Worm (Caenorhabditis elegans) whole organism, late embryonic: ENCODE results near the gene fipr-16.

ENCODE experiments used
- C08G9.2 ChIP-seq: sonication (generic microtip); optimal IDR thresholded peaks from 2 replicates; lab custom pipeline; 2016; ENCODE audit warnings: mild to moderate bottlenecking, missing genetic modification characterization, moderate library complexity, missing compliant biosample characterization
- C38D4.7 ChIP-seq: fragments of 200-800 bp; sonication (Bioruptor generic); optimal IDR thresholded peaks from 2 replicates; lab custom pipeline; 2018; ENCODE audit warnings: mild to moderate bottlenecking, missing genetic modification characterization, moderate library complexity, missing compliant biosample characterization
- F13H6.1 ChIP-seq: sonication (generic microtip); optimal IDR thresholded peaks from 2 replicates; lab custom pipeline; 2016; ENCODE audit warnings: missing genetic modification characterization, missing compliant biosample characterization
- T23F11.4 ChIP-seq: fragments of 200-800 bp; sonication (Bioruptor generic); optimal IDR thresholded peaks from 2 replicates; lab custom pipeline; 2018; ENCODE audit warnings: mild to moderate bottlenecking, missing genetic modification characterization, missing compliant biosample characterization
- ahr-1 ChIP-seq: sonication (generic microtip); optimal IDR thresholded peaks from 2 replicates; lab custom pipeline; 2016; ENCODE audit warnings: missing genetic modification characterization, missing compliant biosample characterization
- ama-1 ChIP-seq: fragments of 150-350 bp; optimal IDR thresholded peaks from 2 replicates; lab custom pipeline; 2014
- ceh-14 ChIP-seq: sonication (generic microtip); optimal IDR thresholded peaks from 2 replicates; lab custom pipeline; 2016; ENCODE audit warnings: missing genotype, missing genetic modification characterization, missing compliant biosample characterization
- ceh-2 ChIP-seq: sonication (generic microtip); optimal IDR thresholded peaks from 2 replicates; lab custom pipeline; 2016; ENCODE audit warnings: missing genotype, missing genetic modification characterization, missing compliant biosample characterization
- ceh-24 ChIP-seq: sonication (generic microtip); optimal IDR thresholded peaks from 2 replicates; lab custom pipeline; 2016; ENCODE audit warnings: mild to moderate bottlenecking, missing genetic modification characterization, missing compliant biosample characterization
- ceh-31 ChIP-seq: sonication (generic microtip); optimal IDR thresholded peaks from 2 replicates; lab custom pipeline; 2016; ENCODE audit warnings: missing genetic modification characterization, missing compliant biosample characterization
- ceh-45 ChIP-seq: fragments of 200-800 bp; sonication (Bioruptor generic); IDR thresholded peaks from 2 replicates; pipeline ENCODE4 v1.3.6; 2022; ENCODE audit warnings: missing genetic modification reagents, missing genetic modification characterization, missing compliant biosample characterization
- ceh-48 ChIP-seq: sonication (generic microtip); optimal IDR thresholded peaks from 2 replicates; lab custom pipeline; 2016; ENCODE audit warnings: missing genetic modification characterization, inconsistent platforms, missing compliant biosample characterization
- ceh-9 ChIP-seq: sonication (generic microtip); optimal IDR thresholded peaks from 2 replicates; lab custom pipeline; 2016; ENCODE audit warnings: mild to moderate bottlenecking, missing genetic modification characterization, inconsistent platforms, missing compliant biosample characterization
- che-1 ChIP-seq: sonication (generic microtip); optimal IDR thresholded peaks from 2 replicates; lab custom pipeline; 2016; ENCODE audit warnings: mild to moderate bottlenecking, missing genetic modification characterization, missing compliant biosample characterization
- dmd-4 ChIP-seq: sonication (generic microtip); optimal IDR thresholded peaks from 2 replicates; lab custom pipeline; 2016; ENCODE audit warnings: borderline replicate concordance, missing genetic modification characterization, missing compliant biosample characterization
- elt-4 ChIP-seq: sonication (generic microtip); optimal IDR thresholded peaks from 2 replicates; lab custom pipeline; 2016; ENCODE audit warnings: missing genetic modification characterization, missing compliant biosample characterization
- ets-4 ChIP-seq: sonication (generic microtip); optimal IDR thresholded peaks from 2 replicates; lab custom pipeline; 2016; ENCODE audit warnings: missing genetic modification characterization, missing compliant biosample characterization
- eyg-1 ChIP-seq: sonication (generic microtip); optimal IDR thresholded peaks from 2 replicates; lab custom pipeline; 2016; ENCODE audit warnings: missing genotype, missing genetic modification characterization, missing compliant biosample characterization
- fax-1 ChIP-seq: sonication (generic microtip); optimal IDR thresholded peaks from 2 replicates; lab custom pipeline; 2016; ENCODE audit warnings: missing genotype, missing genetic modification characterization, missing compliant biosample characterization
- fkh-6 ChIP-seq: sonication (generic microtip); optimal IDR thresholded peaks from 2 replicates; lab custom pipeline; 2016; ENCODE audit warnings: missing genetic modification characterization, missing compliant biosample characterization
- hlh-13 ChIP-seq: fragments of 200-800 bp; sonication (Bioruptor generic); optimal IDR thresholded peaks from 2 replicates; lab custom pipeline; 2018; ENCODE audit warnings: mild to moderate bottlenecking, missing genetic modification characterization, missing compliant biosample characterization
- hlh-30 ChIP-seq: sonication (generic microtip); optimal IDR thresholded peaks from 2 replicates; lab custom pipeline; 2017; ENCODE audit warnings: antibody characterized with exemption, missing genetic modification characterization, missing compliant biosample characterization; ENCODE audit not compliant: insufficient read depth
- hlh-8 ChIP-seq: sonication (generic microtip); optimal IDR thresholded peaks from 2 replicates; lab custom pipeline; 2016; ENCODE audit warnings: missing genotype, missing genetic modification characterization, missing compliant biosample characterization
- lim-6 ChIP-seq: sonication (generic microtip); optimal IDR thresholded peaks from 2 replicates; lab custom pipeline; 2016; ENCODE audit warnings: missing genetic modification characterization, missing compliant biosample characterization
- lin-11 ChIP-seq: fragments of 200-800 bp; sonication (Bioruptor generic); optimal IDR thresholded peaks from 2 replicates; lab custom pipeline; 2018; ENCODE audit warnings: mild to moderate bottlenecking, missing genetic modification characterization, missing compliant biosample characterization
- madf-2 ChIP-seq: sonication (generic microtip); optimal IDR thresholded peaks from 2 replicates; lab custom pipeline; 2017; ENCODE audit warnings: missing genetic modification characterization, missing compliant biosample characterization
- nfya-1 ChIP-seq: sonication (generic microtip); optimal IDR thresholded peaks from 2 replicates; lab custom pipeline; 2017; ENCODE audit warnings: missing genetic modification characterization, mild to moderate bottlenecking, missing compliant biosample characterization, antibody characterized with exemption, moderate library complexity
- nhr-11 ChIP-seq: fragments of 150-350 bp; optimal IDR thresholded peaks from 2 replicates; lab custom pipeline; 2014; ENCODE audit warnings: missing biosample characterization, missing genetic modification characterization
- nhr-232 ChIP-seq: sonication (generic microtip); optimal IDR thresholded peaks from 2 replicates; lab custom pipeline; 2016; ENCODE audit warnings: missing genetic modification characterization, missing compliant biosample characterization
- npax-4 ChIP-seq: sonication (generic microtip); optimal IDR thresholded peaks from 2 replicates; lab custom pipeline; 2016; ENCODE audit warnings: missing genetic modification characterization, missing compliant biosample characterization
- pag-3 ChIP-seq: sonication (generic microtip); optimal IDR thresholded peaks from 2 replicates; lab custom pipeline; 2016; ENCODE audit warnings: missing compliant biosample characterization, missing genetic modification characterization, borderline replicate concordance
- pat-9 ChIP-seq: fragments of 200-800 bp; sonication (Bioruptor generic); optimal IDR thresholded peaks from 2 replicates; lab custom pipeline; 2018; ENCODE audit warnings: mild to moderate bottlenecking, missing genetic modification characterization, moderate library complexity, missing compliant biosample characterization
- pha-2 ChIP-seq: sonication (generic microtip); optimal IDR thresholded peaks from 2 replicates; lab custom pipeline; 2017; ENCODE audit warnings: mild to moderate bottlenecking, missing genetic modification characterization, missing compliant biosample characterization
- pha-4 ChIP-seq: fragments of 150-350 bp; optimal IDR thresholded peaks from 2 replicates; lab custom pipeline; 2018; ENCODE audit warnings: missing biosample characterization, missing genetic modification reagents, missing genetic modification characterization
- pqm-1 ChIP-seq: sonication (generic microtip); optimal IDR thresholded peaks from 2 replicates; lab custom pipeline; 2016; ENCODE audit warnings: missing genetic modification characterization, missing compliant biosample characterization
- pros-1 ChIP-seq: fragments of 150-350 bp; optimal IDR thresholded peaks from 2 replicates; lab custom pipeline; 2014; ENCODE audit warnings: missing biosample characterization, missing genetic modification reagents, missing genetic modification characterization
- ref-2 ChIP-seq: sonication (generic microtip); optimal IDR thresholded peaks from 2 replicates; lab custom pipeline; 2016; ENCODE audit warnings: missing genetic modification characterization, missing compliant biosample characterization
- rnt-1 ChIP-seq: sonication (generic microtip); optimal IDR thresholded peaks from 2 replicates; lab custom pipeline; 2016; ENCODE audit warnings: missing genetic modification characterization, missing compliant biosample characterization
- sdc-2 ChIP-seq: sonication (generic microtip); optimal IDR thresholded peaks from 2 replicates; lab custom pipeline; 2016; ENCODE audit warnings: missing genotype, missing genetic modification characterization, missing compliant biosample characterization
- sox-2 ChIP-seq: fragments of 200-800 bp; sonication (Bioruptor generic); IDR thresholded peaks from 2 replicates; pipeline ENCODE4 v1.3.6; 2022; ENCODE audit warnings: missing genetic modification reagents, missing genetic modification characterization, missing compliant biosample characterization
- syd-9 ChIP-seq: sonication (generic microtip); optimal IDR thresholded peaks from 2 replicates; lab custom pipeline; 2016; ENCODE audit warnings: mild to moderate bottlenecking, missing genetic modification characterization, moderate library complexity, missing compliant biosample characterization
- tbx-2 ChIP-seq: sonication (generic microtip); optimal IDR thresholded peaks from 2 replicates; lab custom pipeline; 2016; ENCODE audit warnings: missing genetic modification characterization, missing compliant biosample characterization
- tbx-7 ChIP-seq: sonication (generic microtip); optimal IDR thresholded peaks from 2 replicates; lab custom pipeline; 2016; ENCODE audit warnings: missing genotype, missing genetic modification characterization, missing compliant biosample characterization
- ttx-3 ChIP-seq: sonication (generic microtip); optimal IDR thresholded peaks from 2 replicates; lab custom pipeline; 2016; ENCODE audit warnings: missing genetic modification reagents, missing genetic modification characterization, missing compliant biosample characterization
- unc-42 ChIP-seq: sonication (generic microtip); optimal IDR thresholded peaks from 2 replicates; lab custom pipeline; 2016; ENCODE audit warnings: missing genotype, missing genetic modification characterization, missing compliant biosample characterization
- unc-55 ChIP-seq: sonication (generic microtip); optimal IDR thresholded peaks from 2 replicates; lab custom pipeline; 2017; ENCODE audit warnings: missing biosample characterization, missing genetic modification reagents, missing genetic modification characterization
- unc-86 ChIP-seq: sonication (generic microtip); optimal IDR thresholded peaks from 2 replicates; lab custom pipeline; 2016; ENCODE audit warnings: missing genetic modification characterization, missing compliant biosample characterization
- zip-5 ChIP-seq: sonication (generic microtip); optimal IDR thresholded peaks from 2 replicates; lab custom pipeline; 2016; ENCODE audit warnings: missing genetic modification characterization, missing compliant biosample characterization

Gene fipr-16

ce11 chrIII:8560836-8561235, 29.9 kb downstream of the fipr-16 start, which contains the start of gene acdh-6:
Gene acdh-6 (plus strand): TSS chrIII:8561136.
- TF ChIP-seq nhr-11 (tag; lab: Kevin White, UChicago): no peak
- TF ChIP-seq rnt-1 (tag; lab: Kevin White, UChicago): no peak
- no peak for TF ChIP-seq sox-2 (GFP tag; lab: Robert Waterston, UW)
- no peak for TF ChIP-seq npax-4 (tag; lab: Kevin White, UChicago)
- TF ChIP-seq C08G9.2: no peak
- TF ChIP-seq hlh-30 (tag; lab: Kevin White, UChicago): no peak
- TF ChIP-seq madf-2 (tag; lab: Kevin White, UChicago): no peak
- TF ChIP-seq ceh-48: no peak
- no peak for TF ChIP-seq zip-5 (tag; lab: Kevin White, UChicago)
- TF ChIP-seq hlh-13 (GFP tag; lab: Kevin White, UChicago): no peak
- no peak for TF ChIP-seq ref-2 (tag; lab: Kevin White, UChicago)
- no peak for TF ChIP-seq ceh-2 (tag; lab: Kevin White, UChicago)
- no peak for TF ChIP-seq ttx-3
- no peak for TF ChIP-seq tbx-2
- no peak for TF ChIP-seq pha-2 (tag; lab: Kevin White, UChicago)
- no peak for TF ChIP-seq dmd-4 (tag; lab: Kevin White, UChicago)
- TF ChIP-seq ets-4 (tag; lab: Kevin White, UChicago): no peak
- no peak for TF ChIP-seq unc-55 (GFP tag; lab: Kevin White, UChicago)
- no peak for TF ChIP-seq hlh-8 (tag; lab: Kevin White, UChicago)
- TF ChIP-seq ceh-9 (tag; lab: Kevin White, UChicago): no peak

ce11 chrIII:8560398-8560797, 30.4 kb downstream of the fipr-16 start:
- TF ChIP-seq lin-11 (tag; lab: Kevin White, UChicago) (no peak), che-1 (tag; lab: Kevin White, UChicago) (no peak), hlh-13 (GFP tag; lab: Kevin White, UChicago) (no peak), ceh-31 (tag; lab: Kevin White, UChicago) (no peak), unc-86 (tag; lab: Kevin White, UChicago) (no peak), fax-1 (tag; lab: Kevin White, UChicago) (no peak), ttx-3 (no peak)

ce11 chrIII:8556836-8557385, 33.9 kb downstream of the fipr-16 start, which contains the start of gene C02D5.2:
Gene C02D5.2 (plus strand): TSS chrIII:8557335.
- TF ChIP-seq pha-4 (no peak), hlh-30 (tag; lab: Kevin White, UChicago) (peak; percentile 12), eyg-1 (tag; lab: Kevin White, UChicago) (no peak), npax-4 (tag; lab: Kevin White, UChicago) (no peak), pat-9 (tag; lab: Kevin White, UChicago) (no peak), elt-4 (tag; lab: Kevin White, UChicago) (no peak), ceh-24 (tag; lab: Kevin White, UChicago) (no peak), sdc-2 (tag; lab: Kevin White, UChicago) (no peak), tbx-7 (no peak), syd-9 (tag; lab: Kevin White, UChicago) (no peak), ref-2 (tag; lab: Kevin White, UChicago) (no peak), T23F11.4 (GFP tag; lab: Kevin White, UChicago) (no peak), F13H6.1 (tag; lab: Kevin White, UChicago) (no peak), rnt-1 (tag; lab: Kevin White, UChicago) (peak; percentile 19), unc-55 (GFP tag; lab: Kevin White, UChicago) (peak; percentile 97), lin-11 (tag; lab: Kevin White, UChicago) (no peak), ceh-48 (no peak), madf-2 (tag; lab: Kevin White, UChicago) (no peak), unc-42 (tag; lab: Kevin White, UChicago) (no peak), ceh-14 (tag; lab: Kevin White, UChicago) (no peak), fkh-6 (tag; lab: Kevin White, UChicago) (no peak), ceh-9 (tag; lab: Kevin White, UChicago) (no peak), nhr-232 (tag; lab: Kevin White, UChicago) (no peak), C38D4.7 (GFP tag; lab: Kevin White, UChicago) (no peak), pqm-1 (no peak), pros-1 (no peak), pag-3 (tag; lab: Kevin White, UChicago) (no peak), ceh-45 (GFP tag; lab: Robert Waterston, UW) (no peak), ama-1 (lab: Kevin White, UChicago) (no peak), ahr-1 (no peak), ets-4 (tag; lab: Kevin White, UChicago) (no peak), nfya-1 (tag; lab: Kevin White, UChicago) (peak; percentile 28), lim-6 (no peak), hlh-8 (tag; lab: Kevin White, UChicago) (no peak), ceh-31 (tag; lab: Kevin White, UChicago) (peak; percentile 12)
